Worm (Caenorhabditis elegans) whole organism, L4 larva: ENCODE measurements around the gene dct-15.
A peak's percentile ranks its signal among the peaks of the same experiment; 100 is the strongest.

Experiments
- D1046.2 ChIP-seq: fragments of 200-800 bp; sonication (Bioruptor generic); IDR thresholded peaks from 2 replicates; pipeline ENCODE4 v1.3.6; 2022; ENCODE audit warnings: missing genetic modification characterization, missing compliant biosample characterization
- F26F4.8 ChIP-seq: fragments of 200-800 bp; sonication (Bioruptor generic); conservative IDR thresholded peaks from 2 replicates; pipeline ENCODE4 v1.3.6; 2022; ENCODE audit warnings: missing genetic modification characterization, missing compliant biosample characterization
- F49E8.2 ChIP-seq: sonication (generic microtip); optimal IDR thresholded peaks from 2 replicates; lab custom pipeline; 2016; ENCODE audit warnings: missing compliant biosample characterization, mild to moderate bottlenecking, missing genetic modification characterization, borderline replicate concordance
- R02D3.7 ChIP-seq: fragments of 150-350 bp; sonication (generic microtip); optimal IDR thresholded peaks from 3 replicates; lab custom pipeline; 2014; ENCODE audit warnings: missing biosample characterization, missing genetic modification characterization
- T26A8.4 ChIP-seq: fragments of 200-800 bp; sonication (Bioruptor generic); IDR thresholded peaks from 2 replicates; pipeline ENCODE4 v1.3.6; 2022; ENCODE audit warnings: missing genetic modification characterization, missing compliant biosample characterization
- Y105C5A.15 ChIP-seq: fragments of 200-800 bp; sonication (Bioruptor generic); IDR thresholded peaks from 2 replicates; pipeline ENCODE4 v1.3.6; 2022; ENCODE audit warnings: missing genetic modification characterization, missing compliant biosample characterization
- ZK337.2 ChIP-seq: fragments of 200-800 bp; sonication (Bioruptor generic); IDR thresholded peaks from 2 replicates; pipeline ENCODE4 v1.3.6; 2022; ENCODE audit warnings: missing genetic modification reagents, missing genetic modification characterization, missing compliant biosample characterization
- aha-1 ChIP-seq: fragments of 150-350 bp; peaks from one replicate; lab custom pipeline; 2014; ENCODE audit warnings: missing biosample characterization, missing genetic modification characterization
- aly-2 ChIP-seq: sonication (generic microtip); optimal IDR thresholded peaks from 2 replicates; lab custom pipeline; 2018; ENCODE audit warnings: missing biosample characterization, missing genetic modification characterization
- ama-1 ChIP-seq: fragments of 150-350 bp; optimal IDR thresholded peaks from 2 replicates; lab custom pipeline; 2014; ENCODE audit warnings: inconsistent platforms, mixed read lengths
- arid-1 ChIP-seq: fragments of 200-800 bp; sonication (Bioruptor generic); conservative IDR thresholded peaks from 2 replicates; pipeline ENCODE4 v1.3.6; 2022; ENCODE audit warnings: missing genetic modification reagents, missing genetic modification characterization, missing compliant biosample characterization
- attf-4 ChIP-seq: sonication (generic microtip); optimal IDR thresholded peaks from 3 replicates; lab custom pipeline; 2017; ENCODE audit warnings: missing biosample characterization, missing genetic modification characterization
- ceh-20 ChIP-seq: fragments of 200-800 bp; sonication (Bioruptor generic); IDR thresholded peaks from 2 replicates; pipeline ENCODE4 v1.3.6; 2022; ENCODE audit warnings: missing genetic modification reagents, missing genetic modification characterization, missing compliant biosample characterization
- ceh-28 ChIP-seq: fragments of 150-350 bp; optimal IDR thresholded peaks from 2 replicates; lab custom pipeline; 2014; ENCODE audit warnings: missing biosample characterization, missing genetic modification reagents, missing genetic modification characterization
- ceh-62 ChIP-seq: sonication (generic microtip); optimal IDR thresholded peaks from 2 replicates; lab custom pipeline; 2017; ENCODE audit warnings: missing biosample characterization, missing genetic modification characterization
- ces-1 ChIP-seq: fragments of 150-350 bp; sonication (generic microtip); optimal IDR thresholded peaks from 4 replicates; lab custom pipeline; 2014; ENCODE audit warnings: missing biosample characterization, missing genetic modification reagents, missing genetic modification characterization
- cey-2 ChIP-seq: sonication (generic microtip); optimal IDR thresholded peaks from 3 replicates; lab custom pipeline; 2017; ENCODE audit warnings: missing genetic modification characterization, mild to moderate bottlenecking, missing compliant biosample characterization, antibody characterized with exemption, borderline replicate concordance; ENCODE audit not compliant: insufficient read depth
- daf-12 ChIP-seq: fragments of 150-350 bp; optimal IDR thresholded peaks from 2 replicates; lab custom pipeline; 2014; ENCODE audit warnings: missing biosample characterization, missing genetic modification reagents, missing genetic modification characterization
- daf-16 ChIP-seq, 3 experiments: sonication (generic microtip); optimal IDR thresholded peaks; 2 replicates each; lab custom pipeline; 2016 to 2017; ENCODE audit warnings: missing genetic modification characterization in 3 of 3, missing genetic modification reagents in 3 of 3, mild to moderate bottlenecking in 2 of 3, missing compliant biosample characterization in 2 of 3, missing biosample characterization in 1 of 3, moderate library complexity in 1 of 3
- daf-19 ChIP-seq: fragments of 200-800 bp; sonication (Bioruptor generic); conservative IDR thresholded peaks from 2 replicates; pipeline ENCODE4 v1.3.6; 2022; ENCODE audit warnings: missing genetic modification characterization, missing compliant biosample characterization
- dmd-6 ChIP-seq: fragments of 200-800 bp; sonication (Bioruptor generic); IDR thresholded peaks from 2 replicates; pipeline ENCODE4 v1.3.6; 2022; ENCODE audit warnings: missing genetic modification reagents, missing genetic modification characterization, missing compliant biosample characterization
- dmd-8 ChIP-seq: fragments of 200-800 bp; sonication (Bioruptor generic); IDR thresholded peaks from 2 replicates; pipeline ENCODE4 v1.3.6; 2022; ENCODE audit warnings: missing genetic modification characterization, missing compliant biosample characterization
- dve-1 ChIP-seq: sonication (generic microtip); optimal IDR thresholded peaks from 2 replicates; lab custom pipeline; 2017; ENCODE audit warnings: antibody characterized with exemption, mild to moderate bottlenecking, missing genetic modification characterization, missing compliant biosample characterization; ENCODE audit not compliant: insufficient read depth
- egl-27 ChIP-seq: sonication (generic microtip); optimal IDR thresholded peaks from 3 replicates; lab custom pipeline; 2017; ENCODE audit warnings: missing biosample characterization, missing genetic modification reagents, missing genetic modification characterization
- fos-1 ChIP-seq: fragments of 150-350 bp; optimal IDR thresholded peaks from 2 replicates; lab custom pipeline; 2014; ENCODE audit warnings: missing biosample characterization, missing genetic modification characterization
- gei-8 ChIP-seq: fragments of 200-800 bp; sonication (Bioruptor generic); optimal IDR thresholded peaks from 2 replicates; lab custom pipeline; 2018; ENCODE audit warnings: mild to moderate bottlenecking, missing genetic modification characterization, missing compliant biosample characterization
- hlh-30 ChIP-seq: sonication (generic microtip); optimal IDR thresholded peaks from 2 replicates; lab custom pipeline; 2017; ENCODE audit warnings: antibody characterized with exemption, mild to moderate bottlenecking, missing genetic modification characterization, missing compliant biosample characterization; ENCODE audit not compliant: insufficient read depth
- lim-7 ChIP-seq: fragments of 200-800 bp; sonication (Bioruptor generic); IDR thresholded peaks from 2 replicates; pipeline ENCODE4 v1.3.6; 2022; ENCODE audit warnings: missing genetic modification characterization, missing compliant biosample characterization
- lin-1 ChIP-seq: fragments of 200-800 bp; sonication (Bioruptor generic); IDR thresholded peaks from 2 replicates; pipeline ENCODE4 v1.3.6; 2022; ENCODE audit warnings: missing genetic modification reagents, missing genetic modification characterization, missing compliant biosample characterization
- lin-13 ChIP-seq: fragments of 150-350 bp; optimal IDR thresholded peaks from 2 replicates; lab custom pipeline; 2014; ENCODE audit warnings: missing biosample characterization, missing genetic modification reagents, missing genetic modification characterization
- lin-29 ChIP-seq: fragments of 200-800 bp; sonication (Bioruptor generic); IDR thresholded peaks from 2 replicates; pipeline ENCODE4 v1.3.6; 2022; ENCODE audit warnings: missing genetic modification reagents, missing genetic modification characterization, missing compliant biosample characterization
- madf-5 ChIP-seq, 2 experiments: fragments of 200-800 bp; sonication (Bioruptor generic); IDR thresholded peaks; 2 replicates each; pipeline ENCODE4 v1.3.6; 2022; ENCODE audit warnings: missing compliant biosample characterization in 2 of 2, missing genetic modification characterization in 2 of 2
- madf-9 ChIP-seq: fragments of 200-800 bp; sonication (Bioruptor generic); conservative IDR thresholded peaks from 2 replicates; pipeline ENCODE4 v1.3.6; 2022; ENCODE audit warnings: missing genetic modification reagents, missing genetic modification characterization, missing compliant biosample characterization
- mdt-29 ChIP-seq: fragments of 200-800 bp; sonication (Bioruptor generic); IDR thresholded peaks from 2 replicates; pipeline ENCODE4 v1.3.6; 2022; ENCODE audit warnings: missing genetic modification reagents, missing genetic modification characterization, missing compliant biosample characterization
- mes-2 ChIP-seq: sonication (generic microtip); optimal IDR thresholded peaks from 2 replicates; lab custom pipeline; 2016; ENCODE audit warnings: missing genotype, mild to moderate bottlenecking, missing genetic modification characterization, missing compliant biosample characterization; ENCODE audit not compliant: poor library complexity, severe bottlenecking
- mxl-3 ChIP-seq: fragments of 200-800 bp; sonication (Bioruptor generic); optimal IDR thresholded peaks from 2 replicates; lab custom pipeline; 2018; ENCODE audit warnings: mild to moderate bottlenecking, missing genetic modification characterization, missing compliant biosample characterization
- nhr-11 ChIP-seq: fragments of 150-350 bp; optimal IDR thresholded peaks from 2 replicates; lab custom pipeline; 2014; ENCODE audit warnings: missing biosample characterization, missing genetic modification characterization
- nhr-28 ChIP-seq: fragments of 150-350 bp; optimal IDR thresholded peaks from 2 replicates; lab custom pipeline; 2014; ENCODE audit warnings: missing biosample characterization, missing genetic modification characterization
- nhr-48 ChIP-seq: sonication (generic microtip); optimal IDR thresholded peaks from 2 replicates; lab custom pipeline; 2016; ENCODE audit warnings: mild to moderate bottlenecking, missing genetic modification characterization, missing compliant biosample characterization
- nhr-76 ChIP-seq: fragments of 150-350 bp; optimal IDR thresholded peaks from 2 replicates; lab custom pipeline; 2014; ENCODE audit warnings: missing biosample characterization, missing genetic modification characterization
- snpc-1.2 ChIP-seq: fragments of 200-800 bp; sonication (Bioruptor generic); IDR thresholded peaks from 2 replicates; pipeline ENCODE4 v1.3.6; 2022; ENCODE audit warnings: missing genetic modification reagents, missing genetic modification characterization, missing compliant biosample characterization
- snpc-4 ChIP-seq: fragments of 150-350 bp; optimal IDR thresholded peaks from 2 replicates; lab custom pipeline; 2014; ENCODE audit warnings: missing biosample characterization, missing genetic modification characterization
- spr-1 ChIP-seq: sonication (generic microtip); optimal IDR thresholded peaks from 2 replicates; lab custom pipeline; 2016; ENCODE audit warnings: mild to moderate bottlenecking, missing genetic modification characterization, missing compliant biosample characterization
- tra-1 ChIP-seq: fragments of 200-800 bp; sonication (Bioruptor generic); IDR thresholded peaks from 2 replicates; pipeline ENCODE4 v1.3.6; 2022; ENCODE audit warnings: missing genetic modification reagents, missing genetic modification characterization, missing compliant biosample characterization
- unc-130 ChIP-seq: sonication (generic microtip); optimal IDR thresholded peaks from 2 replicates; lab custom pipeline; 2016; ENCODE audit warnings: missing genetic modification reagents, missing genetic modification characterization, missing compliant biosample characterization
- vab-7 ChIP-seq: fragments of 200-800 bp; sonication (Bioruptor generic); IDR thresholded peaks from 2 replicates; pipeline ENCODE4 v1.3.6; 2022; ENCODE audit warnings: missing genetic modification reagents, missing genetic modification characterization, missing compliant biosample characterization
- zag-1 ChIP-seq: fragments of 150-350 bp; optimal IDR thresholded peaks from 2 replicates; lab custom pipeline; 2014; ENCODE audit warnings: missing biosample characterization, missing genetic modification characterization
- zfp-2 ChIP-seq: sonication (generic microtip); optimal IDR thresholded peaks from 2 replicates; lab custom pipeline; 2016; ENCODE audit warnings: mild to moderate bottlenecking, missing genetic modification characterization, missing compliant biosample characterization
- zip-11 ChIP-seq: fragments of 200-800 bp; sonication (Bioruptor generic); IDR thresholded peaks from 2 replicates; pipeline ENCODE4 v1.3.6; 2022; ENCODE audit warnings: missing genetic modification characterization, missing compliant biosample characterization
- ztf-11 ChIP-seq: fragments of 150-350 bp; optimal IDR thresholded peaks from 2 replicates; lab custom pipeline; 2014; ENCODE audit warnings: missing biosample characterization, missing genetic modification characterization

Gene dct-15

DNA sequence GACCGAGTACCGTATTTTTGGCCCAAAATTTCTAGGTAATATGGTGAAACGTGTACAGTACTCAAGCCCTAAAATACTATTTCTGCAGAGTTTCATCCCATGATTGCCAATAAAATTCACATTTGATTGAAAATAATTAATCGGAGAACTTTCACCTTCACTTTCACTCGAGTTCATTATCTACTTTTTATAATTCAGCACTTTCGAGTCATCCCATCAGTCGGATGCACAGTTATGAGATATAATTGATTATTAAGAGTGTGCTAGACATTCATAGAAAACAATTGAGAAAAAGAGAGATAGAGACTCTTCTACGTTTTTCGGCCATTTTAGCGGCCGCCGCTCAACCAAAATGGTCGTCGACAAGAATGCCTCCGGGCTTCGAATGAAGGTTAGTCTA lies 7.8 kb downstream of the dct-15 start, which contains the start of gene fat-3 (continued):
- TF ChIP-seq dmd-6 (GFP tag; lab: Robert Waterston, UW) (peak; percentile 62), ceh-28 (tag; lab: Kevin White, UChicago) (no peak), fos-1 (tag; lab: Kevin White, UChicago) (no peak), Y105C5A.15 (GFP tag; lab: Robert Waterston, UW) (no peak), nhr-76 (no peak), snpc-1.2 (GFP tag; lab: Robert Waterston, UW) (no peak), ztf-11 (no peak), nhr-48 (peak; percentile 4), zag-1 (tag; lab: Kevin White, UChicago) (no peak), hlh-30 (tag; lab: Kevin White, UChicago) (peak; percentile 49), mes-2 (tag; lab: Kevin White, UChicago) (peak; percentile 17), attf-4 (no peak), F26F4.8 (no peak), dve-1 (tag; lab: Kevin White, UChicago) (peak; percentile 79), ceh-20 (no peak), lin-13 (GFP tag; lab: Kevin White, UChicago) (no peak), aly-2 (tag; lab: Kevin White, UChicago) (no peak), nhr-28 (tag; lab: Kevin White, UChicago) (peak; percentile 61), daf-16 (GFP tag; optimal IDR thresholded peaks at IDR 0.05; lab: Kevin White, UChicago) (no peak), daf-16 (tag; optimal IDR thresholded peaks at IDR 0.05; lab: Kevin White, UChicago) (peak; percentile 68), lim-7 (GFP tag; lab: Robert Waterston, UW) (no peak), arid-1 (no peak)

DNA sequence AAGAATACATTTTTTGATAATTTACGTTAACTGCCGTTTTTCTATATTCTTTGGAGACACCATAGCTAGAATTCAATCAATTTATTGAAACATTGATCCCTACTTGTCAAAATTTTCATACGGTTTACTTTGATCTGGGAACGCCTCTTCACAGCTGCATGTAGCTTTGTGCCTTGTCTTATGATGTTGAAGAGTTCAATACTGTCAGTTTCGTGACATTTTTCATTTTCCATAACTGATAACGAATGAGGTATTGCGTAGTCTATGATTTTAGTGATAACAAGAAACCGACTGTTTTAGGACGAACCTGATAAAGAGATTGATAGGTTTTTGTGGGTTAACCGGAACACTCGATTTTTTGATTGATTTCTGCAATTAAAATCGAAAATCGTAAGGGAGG lies 9.1 kb downstream of the dct-15 start:
- TF ChIP-seq lin-29 (GFP tag; lab: Robert Waterston, UW) (no peak), tra-1 (GFP tag; lab: Robert Waterston, UW) (peak; percentile 97), nhr-76 (no peak), madf-9 (GFP tag; lab: Robert Waterston, UW) (no peak), spr-1 (tag; lab: Kevin White, UChicago) (no peak), zip-11 (GFP tag; lab: Robert Waterston, UW) (no peak), aha-1 (peak; percentile 83), vab-7 (GFP tag; lab: Robert Waterston, UW) (no peak), daf-12 (tag; lab: Kevin White, UChicago) (no peak), mxl-3 (GFP tag; lab: Kevin White, UChicago) (peak; percentile 28), daf-19 (GFP tag; lab: Robert Waterston, UW) (no peak), egl-27 (tag; lab: Kevin White, UChicago) (no peak), gei-8 (GFP tag; lab: Kevin White, UChicago) (peak; percentile 41), zag-1 (tag; lab: Kevin White, UChicago) (no peak), dmd-8 (GFP tag; lab: Robert Waterston, UW) (no peak), mdt-29 (GFP tag; lab: Robert Waterston, UW) (peak; percentile 70), unc-130 (GFP tag; lab: Kevin White, UChicago) (no peak), ama-1 (lab: Kevin White, UChicago) (no peak), D1046.2 (GFP tag; lab: Robert Waterston, UW) (no peak), R02D3.7 (no peak), hlh-30 (tag; lab: Kevin White, UChicago) (peak; percentile 59), F26F4.8 (no peak), nhr-11 (no peak), snpc-1.2 (GFP tag; lab: Robert Waterston, UW) (no peak), Y105C5A.15 (GFP tag; lab: Robert Waterston, UW) (no peak), arid-1 (no peak), ZK337.2 (no peak), lin-1 (GFP tag; lab: Robert Waterston, UW) (peak; percentile 95), ceh-62 (tag; lab: Kevin White, UChicago) (no peak), F49E8.2 (tag; lab: Kevin White, UChicago) (no peak), ces-1 (GFP tag; lab: Kevin White, UChicago) (no peak), madf-5 (GFP tag; IDR thresholded peaks at IDR 0.05; lab: Robert Waterston, UW) (no peak), zfp-2 (tag; lab: Kevin White, UChicago) (no peak), cey-2 (tag; lab: Kevin White, UChicago) (no peak), daf-16 (GFP tag; optimal IDR thresholded peaks at IDR 0.05; lab: Kevin White, UChicago) (peak in 1 of 2 experiments; percentile 40), daf-16 (tag; optimal IDR thresholded peaks at IDR 0.05; lab: Kevin White, UChicago) (peak; percentile 92), T26A8.4 (no peak), snpc-4 (no peak)
